Fruit fly (Drosophila melanogaster): Measurements from ENCODE around the gene CG11353.

- TF ChIP-seq CG6163 (GFP tag; IDR thresholded peaks at IDR 0.05) (no peak), CG11762 (GFP tag; optimal IDR thresholded peaks at IDR 0.05; ENCODE audit: insufficient read depth) (no peak), dsx (GFP tag; optimal IDR thresholded peaks at IDR 0.05; ENCODE audit: poor library complexity, severe bottlenecking) (peak; percentile 24), lz (GFP tag; optimal IDR thresholded peaks at IDR 0.05) (no peak), CG11902 (GFP tag; optimal IDR thresholded peaks at IDR 0.05) (no peak), ss (GFP tag; optimal IDR thresholded peaks at IDR 0.05) (peak; percentile 17 to 36), topi (GFP tag; optimal IDR thresholded peaks at IDR 0.05) (no peak), dac (GFP tag; optimal IDR thresholded peaks at IDR 0.05) (no peak), Hr39 (GFP tag; optimal IDR thresholded peaks at IDR 0.05) (no peak), CG9139 (GFP tag; optimal IDR thresholded peaks at IDR 0.05) (no peak)
Measured at dm6 chr3L:4531941-4532478, 960 bp upstream of the CG11353 start, which contains the start of gene Tie.
